Fruit fly (Drosophila melanogaster) whole organism, larva: ENCODE results near the gene Gr10b.

Source experiments
- noc ChIP-seq: fragments of 200-800 bp; sonication (Bioruptor generic); optimal IDR thresholded peaks from 3 replicates; lab custom pipeline; 2019; ENCODE audit warnings: missing biosample characterization, mild to moderate bottlenecking, missing genetic modification characterization, moderate library complexity

Gr10b gene

dm6 chrX:11413090-11413489 is at the start of gene Gr10b:
Gr10b (minus strand) TSS chrX:11413190.
- no peak for TF ChIP-seq noc (tag; lab: Kevin White, UChicago)

- TF ChIP-seq noc (tag; lab: Kevin White, UChicago) = no peak
Observed at dm6 chrX:11458912-11459836, 46.2 kb upstream of the Gr10b start, which contains the start of gene CG43155. CG43155 (plus strand) TSS chrX:11459786.

dm6 chrX:11457149-11457548 is 44.2 kb upstream of the Gr10b start:
- no peak for TF ChIP-seq noc (tag; lab: Kevin White, UChicago)

dm6 chrX:11454189-11454882 is 41.3 kb upstream of the Gr10b start, which contains the start of the genes Evi5 and HP5:
Evi5 (minus strand) TSS chrX:11454386.
HP5 (plus strand) TSS chrX:11454786.
- TF ChIP-seq noc (tag; lab: Kevin White, UChicago) = no peak

DNA sequence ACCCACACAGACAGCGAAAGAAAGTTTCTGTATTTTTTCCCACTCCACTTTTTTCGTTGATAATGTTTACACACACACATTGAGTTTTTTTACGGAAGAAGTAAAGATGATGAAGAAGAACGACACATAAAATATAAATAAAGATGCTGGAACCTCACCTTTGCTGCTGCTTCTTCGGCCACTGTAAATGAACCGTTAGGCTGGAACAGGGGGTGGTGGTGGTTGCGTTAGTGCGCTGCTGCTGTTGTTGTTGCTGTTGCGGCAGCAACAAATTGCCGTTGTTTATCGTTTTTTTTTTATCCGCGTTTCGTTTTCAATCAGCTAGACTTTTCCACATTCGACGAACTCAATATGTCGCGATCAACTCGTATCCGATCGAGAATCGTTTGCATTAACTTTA is 40.6 kb upstream of the Gr10b start:
- no peak for TF ChIP-seq noc (tag; lab: Kevin White, UChicago)

DNA sequence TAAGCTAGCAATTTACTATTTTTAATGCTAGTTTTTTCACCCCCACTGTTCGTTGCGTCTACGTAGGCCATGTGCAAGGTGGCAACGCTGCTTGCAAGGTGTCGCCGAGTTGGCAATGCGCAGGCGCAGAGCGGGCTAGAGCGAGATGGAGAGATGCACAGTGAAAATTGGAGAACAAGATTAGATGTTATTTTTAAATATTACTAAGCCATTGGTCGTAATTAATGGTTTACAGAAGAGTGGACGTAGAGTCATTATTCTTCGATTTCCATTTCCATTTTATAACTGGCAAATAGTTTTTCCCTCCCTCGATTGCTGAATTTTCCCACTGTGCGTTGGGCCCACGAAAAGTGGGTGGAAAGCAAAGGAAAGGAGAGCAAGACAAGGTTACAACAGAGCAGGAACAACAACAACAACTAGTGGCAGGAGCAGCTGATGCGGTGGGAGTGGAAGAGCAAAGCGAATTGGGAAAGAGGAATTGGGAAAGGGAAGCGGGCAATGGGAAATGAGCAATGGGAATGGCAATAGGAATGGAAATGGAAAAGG is 39.9 kb upstream of the Gr10b start:
- TF ChIP-seq noc (tag; lab: Kevin White, UChicago) = no peak

- peak; percentile 25 for TF ChIP-seq noc (tag; lab: Kevin White, UChicago)
Observed at dm6 chrX:11451630-11452029, 38.6 kb upstream of the Gr10b start.

- TF ChIP-seq noc (tag; lab: Kevin White, UChicago) = peak; percentile 67
Observed at dm6 chrX:11451027-11451572, 38.1 kb upstream of the Gr10b start.

- TF ChIP-seq noc (tag; lab: Kevin White, UChicago) = no peak
Observed at dm6 chrX:11450406-11450805, 37.4 kb upstream of the Gr10b start.

dm6 chrX:11449476-11450119 is 36.6 kb upstream of the Gr10b start:
- TF ChIP-seq noc (tag; lab: Kevin White, UChicago) = peak; percentile 82

dm6 chrX:11448637-11449036 is 35.6 kb upstream of the Gr10b start:
- no peak for TF ChIP-seq noc (tag; lab: Kevin White, UChicago)

dm6 chrX:11446792-11447405 is 33.9 kb upstream of the Gr10b start:
- TF ChIP-seq noc (tag; lab: Kevin White, UChicago) = peak; percentile 96

DNA sequence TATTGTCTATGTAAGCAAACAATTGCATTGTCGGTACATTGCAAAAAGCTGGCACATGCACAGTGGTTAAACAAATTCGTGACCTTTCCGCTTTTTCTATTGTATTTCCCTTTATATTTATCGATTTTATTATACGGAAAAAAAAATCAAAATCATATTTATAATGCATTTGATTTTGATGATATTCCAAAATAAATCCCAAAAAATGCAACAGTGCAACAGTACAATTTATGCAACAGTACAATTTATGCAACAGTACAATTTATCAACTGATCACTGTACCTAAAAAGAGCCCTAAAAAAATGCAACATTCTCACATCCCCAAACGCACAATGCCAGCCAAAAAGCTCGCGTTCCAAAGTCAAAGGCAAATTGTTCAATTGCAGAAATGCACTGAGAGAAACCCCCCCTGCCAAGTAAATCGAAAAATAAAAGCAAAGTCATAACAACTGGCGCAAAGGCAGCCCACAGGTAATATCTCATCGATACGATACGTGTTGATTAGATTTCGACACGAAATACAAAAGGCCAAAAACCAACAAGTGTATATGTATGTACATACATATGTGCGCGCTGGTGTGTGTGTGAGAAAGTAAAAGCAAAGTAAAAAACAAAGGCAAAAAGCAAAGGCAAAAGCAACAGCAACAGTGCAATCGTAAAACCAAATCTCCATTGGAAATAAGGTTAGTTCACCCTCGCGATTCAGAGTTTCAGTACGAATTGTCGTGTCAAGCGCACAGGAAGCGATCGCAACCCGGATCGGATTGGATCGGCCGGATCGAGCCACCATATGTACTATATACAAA is 29.0 kb upstream of the Gr10b start, which contains the start of gene Sk1:
TSS of gene Sk1 (plus strand) at position 711 of the 806 bp plus-strand sequence.
- TF ChIP-seq noc (tag; lab: Kevin White, UChicago) = no peak

DNA sequence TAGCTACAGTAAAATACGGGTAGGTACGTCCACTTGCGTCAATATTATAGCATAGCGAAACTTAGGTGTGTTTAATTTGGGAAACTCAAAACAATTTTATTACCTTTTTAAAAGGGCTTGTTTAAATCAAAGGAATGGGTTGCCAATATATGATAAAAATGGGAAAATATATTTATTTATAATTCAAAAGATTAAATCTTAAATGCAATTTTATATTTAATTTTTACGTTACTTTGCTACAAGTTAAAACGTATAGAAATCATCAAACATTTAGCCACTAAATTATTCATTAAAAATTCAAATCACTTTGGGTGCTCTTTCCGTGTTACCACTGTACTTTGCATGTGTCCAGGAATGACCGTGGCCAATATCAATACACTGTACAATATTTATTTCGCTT is 28.0 kb upstream of the Gr10b start:
- peak; percentile 68 for TF ChIP-seq noc (tag; lab: Kevin White, UChicago)
